Worm (Caenorhabditis elegans) whole organism, L4 larva: ENCODE data around the gene K01A12.2.
A peak's percentile ranks its signal among the peaks of the same experiment; 100 is the strongest.
"Not testable (repeated sequence)": the region's sequence is repeated elsewhere in the genome, so short reads cannot be mapped to it uniquely, and the experiment has no call there.

Source experiments
- D1046.2 ChIP-seq: fragments of 200-800 bp; sonication (Bioruptor generic); IDR thresholded peaks from 2 replicates; pipeline ENCODE4 v1.3.6; 2022; ENCODE audit warnings: missing genetic modification characterization, missing compliant biosample characterization
- F44E2.7 ChIP-seq: fragments of 200-800 bp; sonication (Bioruptor generic); IDR thresholded peaks from 2 replicates; pipeline ENCODE4 v2.1.2; 2022; ENCODE audit warnings: missing genetic modification characterization, missing compliant biosample characterization
- R02D3.7 ChIP-seq: fragments of 150-350 bp; sonication (generic microtip); optimal IDR thresholded peaks from 3 replicates; lab custom pipeline; 2014; ENCODE audit warnings: missing biosample characterization, missing genetic modification characterization
- Y48G9A.11 ChIP-seq: fragments of 200-800 bp; sonication (Bioruptor generic); IDR thresholded peaks from 2 replicates; pipeline ENCODE4 v1.3.6; 2022; ENCODE audit warnings: missing genetic modification reagents, missing genetic modification characterization, missing compliant biosample characterization
- ZK337.2 ChIP-seq: fragments of 200-800 bp; sonication (Bioruptor generic); IDR thresholded peaks from 2 replicates; pipeline ENCODE4 v1.3.6; 2022; ENCODE audit warnings: missing genetic modification reagents, missing genetic modification characterization, missing compliant biosample characterization
- ZK546.5 ChIP-seq, 2 experiments: sonication (generic microtip); optimal IDR thresholded peaks; 2 replicates each; lab custom pipeline; 2017; ENCODE audit warnings: missing biosample characterization in 2 of 2, missing genetic modification characterization in 2 of 2
- aha-1 ChIP-seq: fragments of 150-350 bp; peaks from one replicate; lab custom pipeline; 2014; ENCODE audit warnings: missing biosample characterization, missing genetic modification characterization
- aly-2 ChIP-seq: sonication (generic microtip); optimal IDR thresholded peaks from 2 replicates; lab custom pipeline; 2018; ENCODE audit warnings: missing biosample characterization, missing genetic modification characterization
- ceh-28 ChIP-seq: fragments of 150-350 bp; optimal IDR thresholded peaks from 2 replicates; lab custom pipeline; 2014; ENCODE audit warnings: missing biosample characterization, missing genetic modification reagents, missing genetic modification characterization
- ces-1 ChIP-seq: fragments of 150-350 bp; sonication (generic microtip); optimal IDR thresholded peaks from 4 replicates; lab custom pipeline; 2014; ENCODE audit warnings: missing biosample characterization, missing genetic modification reagents, missing genetic modification characterization
- cey-2 ChIP-seq: sonication (generic microtip); optimal IDR thresholded peaks from 3 replicates; lab custom pipeline; 2017; ENCODE audit warnings: missing genetic modification characterization, mild to moderate bottlenecking, missing compliant biosample characterization, antibody characterized with exemption, borderline replicate concordance; ENCODE audit not compliant: insufficient read depth
- daf-19 ChIP-seq: fragments of 200-800 bp; sonication (Bioruptor generic); conservative IDR thresholded peaks from 2 replicates; pipeline ENCODE4 v1.3.6; 2022; ENCODE audit warnings: missing genetic modification characterization, missing compliant biosample characterization
- dmd-8 ChIP-seq: fragments of 200-800 bp; sonication (Bioruptor generic); IDR thresholded peaks from 2 replicates; pipeline ENCODE4 v1.3.6; 2022; ENCODE audit warnings: missing genetic modification characterization, missing compliant biosample characterization
- dpl-1 ChIP-seq: fragments of 150-350 bp; optimal IDR thresholded peaks from 2 replicates; lab custom pipeline; 2014; ENCODE audit warnings: missing biosample characterization, missing genetic modification reagents, missing genetic modification characterization
- duxl-1 ChIP-seq: sonication (generic microtip); optimal IDR thresholded peaks from 2 replicates; lab custom pipeline; 2016; ENCODE audit warnings: mild to moderate bottlenecking, missing genetic modification characterization, moderate library complexity, missing compliant biosample characterization; ENCODE audit not compliant: poor library complexity
- egl-27 ChIP-seq: sonication (generic microtip); optimal IDR thresholded peaks from 3 replicates; lab custom pipeline; 2017; ENCODE audit warnings: missing biosample characterization, missing genetic modification reagents, missing genetic modification characterization
- egl-43 ChIP-seq: fragments of 200-800 bp; sonication (Bioruptor generic); IDR thresholded peaks from 2 replicates; pipeline ENCODE4 v1.3.6; 2022; ENCODE audit warnings: missing genetic modification reagents, missing genetic modification characterization, missing compliant biosample characterization
- hif-1 ChIP-seq, 2 experiments: sonication (generic microtip); optimal IDR thresholded peaks; 2 replicates each; lab custom pipeline; 2016 to 2017; ENCODE audit warnings: missing compliant biosample characterization in 2 of 2, missing genetic modification characterization in 2 of 2, missing genetic modification reagents in 2 of 2, missing genotype in 2 of 2, mild to moderate bottlenecking in 1 of 2
- hlh-11 ChIP-seq: fragments of 200-800 bp; sonication (Bioruptor generic); optimal IDR thresholded peaks from 2 replicates; lab custom pipeline; 2018; ENCODE audit warnings: mild to moderate bottlenecking, missing genetic modification characterization, missing compliant biosample characterization
- lin-29 ChIP-seq: fragments of 200-800 bp; sonication (Bioruptor generic); IDR thresholded peaks from 2 replicates; pipeline ENCODE4 v1.3.6; 2022; ENCODE audit warnings: missing genetic modification reagents, missing genetic modification characterization, missing compliant biosample characterization
- lin-38 ChIP-seq: fragments of 200-800 bp; sonication (Bioruptor generic); IDR thresholded peaks from 2 replicates; pipeline ENCODE4 v1.3.6; 2022; ENCODE audit warnings: missing genetic modification reagents, missing genetic modification characterization, missing compliant biosample characterization
- lin-39 ChIP-seq: fragments of 150-350 bp; optimal IDR thresholded peaks from 2 replicates; lab custom pipeline; 2014; ENCODE audit warnings: missing biosample characterization, missing genetic modification reagents, missing genetic modification characterization
- lir-3 ChIP-seq: sonication (generic microtip); optimal IDR thresholded peaks from 2 replicates; lab custom pipeline; 2016; ENCODE audit warnings: mild to moderate bottlenecking, missing genetic modification characterization, missing compliant biosample characterization
- madf-9 ChIP-seq: fragments of 200-800 bp; sonication (Bioruptor generic); conservative IDR thresholded peaks from 2 replicates; pipeline ENCODE4 v1.3.6; 2022; ENCODE audit warnings: missing genetic modification reagents, missing genetic modification characterization, missing compliant biosample characterization
- mes-2 ChIP-seq: sonication (generic microtip); optimal IDR thresholded peaks from 2 replicates; lab custom pipeline; 2016; ENCODE audit warnings: missing genotype, mild to moderate bottlenecking, missing genetic modification characterization, missing compliant biosample characterization; ENCODE audit not compliant: poor library complexity, severe bottlenecking
- mxl-2 ChIP-seq: fragments of 200-800 bp; sonication (Bioruptor generic); conservative IDR thresholded peaks from 2 replicates; pipeline ENCODE4 v1.3.6; 2022; ENCODE audit warnings: missing genetic modification reagents, missing genetic modification characterization, missing compliant biosample characterization
- nhr-11 ChIP-seq: fragments of 150-350 bp; optimal IDR thresholded peaks from 2 replicates; lab custom pipeline; 2014; ENCODE audit warnings: missing biosample characterization, missing genetic modification characterization
- nhr-237 ChIP-seq: sonication (generic microtip); optimal IDR thresholded peaks from 2 replicates; lab custom pipeline; 2017; ENCODE audit warnings: missing biosample characterization, missing genetic modification characterization
- nhr-25 ChIP-seq: sonication (generic microtip); optimal IDR thresholded peaks from 2 replicates; lab custom pipeline; 2017; ENCODE audit warnings: missing genetic modification characterization, mild to moderate bottlenecking, missing compliant biosample characterization, antibody characterized with exemption, moderate library complexity, borderline replicate concordance; ENCODE audit not compliant: insufficient read depth
- nhr-42 ChIP-seq: fragments of 200-800 bp; sonication (Bioruptor generic); IDR thresholded peaks from 2 replicates; pipeline ENCODE4 v1.3.6; 2022; ENCODE audit warnings: missing genetic modification characterization, missing compliant biosample characterization
- nhr-77 ChIP-seq: fragments of 150-350 bp; optimal IDR thresholded peaks from 2 replicates; lab custom pipeline; 2014; ENCODE audit warnings: missing biosample characterization, missing genetic modification characterization
- pha-4 ChIP-seq, 2 experiments: fragments of 150-350 bp in 1 of 2; fragments of 200-800 bp in 1 of 2; sonication (Bioruptor generic) in 1 of 2; IDR thresholded peaks in 1 of 2; optimal IDR thresholded peaks in 1 of 2; 2 replicates each; pipeline versions ENCODE4 v1.3.6 to Lab custom; 2014 to 2022; ENCODE audit warnings: missing genetic modification characterization in 2 of 2, missing genetic modification reagents in 2 of 2, missing biosample characterization in 1 of 2, missing compliant biosample characterization in 1 of 2
- php-3 ChIP-seq: fragments of 200-800 bp; sonication (Bioruptor generic); IDR thresholded peaks from 2 replicates; pipeline ENCODE4 v1.3.6; 2022; ENCODE audit warnings: missing genetic modification reagents, missing genetic modification characterization, missing compliant biosample characterization
- pqm-1 ChIP-seq: sonication (generic microtip); optimal IDR thresholded peaks from 2 replicates; lab custom pipeline; 2017; ENCODE audit warnings: missing biosample characterization, missing genetic modification characterization
- rbr-2 ChIP-seq: sonication (generic microtip); optimal IDR thresholded peaks from 2 replicates; lab custom pipeline; 2016; ENCODE audit warnings: missing genotype, missing genetic modification characterization, missing compliant biosample characterization
- tag-97 ChIP-seq: fragments of 200-800 bp; sonication (Bioruptor generic); IDR thresholded peaks from 2 replicates; pipeline ENCODE4 v1.3.6; 2022; ENCODE audit warnings: missing genetic modification characterization, missing compliant biosample characterization
- unc-130 ChIP-seq: sonication (generic microtip); optimal IDR thresholded peaks from 2 replicates; lab custom pipeline; 2016; ENCODE audit warnings: missing genetic modification reagents, missing genetic modification characterization, missing compliant biosample characterization
- unc-62 ChIP-seq, 3 experiments: fragments of 150-350 bp in 1 of 3; sonication (generic microtip); optimal IDR thresholded peaks in 2 of 3; peaks in 1 of 3; 1 replicate in 1 of 3; 2 replicates in 2 of 3; lab custom pipeline; 2014 to 2017; ENCODE audit warnings: missing biosample characterization in 3 of 3, missing genetic modification characterization in 3 of 3, missing genetic modification reagents in 3 of 3, missing genotype in 1 of 3
- zag-1 ChIP-seq: fragments of 150-350 bp; optimal IDR thresholded peaks from 2 replicates; lab custom pipeline; 2014; ENCODE audit warnings: missing biosample characterization, missing genetic modification characterization
- ztf-11 ChIP-seq: fragments of 150-350 bp; optimal IDR thresholded peaks from 2 replicates; lab custom pipeline; 2014; ENCODE audit warnings: missing biosample characterization, missing genetic modification characterization
- ztf-7 ChIP-seq: fragments of 150-350 bp; optimal IDR thresholded peaks from 2 replicates; lab custom pipeline; 2014; ENCODE audit warnings: missing biosample characterization, missing genetic modification characterization

K01A12.2 gene

ce11 chrX:8608756-8609155 is 4.4 kb upstream of the K01A12.2 start (continued):
- TF ChIP-seq F44E2.7 (no peak), ztf-11 (tag; lab: Kevin White, UChicago) (no peak), dmd-8 (GFP tag; lab: Robert Waterston, UW) (peak; percentile 74; the same call in 1 of the 2 replicates), ZK337.2 (GFP tag; lab: Robert Waterston, UW) (peak; percentile 67; the same call in 1 of the 2 replicates)

- not testable (repeated sequence) for TF ChIP-seq duxl-1 (tag; lab: Kevin White, UChicago); nhr-25; aly-2 (tag; lab: Kevin White, UChicago)
Observed at ce11 chrX:8610606-8611005, 2.5 kb upstream of the K01A12.2 start, which contains the start of gene K01A12.4. K01A12.4 (plus strand) TSS chrX:8610906.

- TF ChIP-seq aha-1 (peak; percentile 12), nhr-77 (tag; lab: Kevin White, UChicago) (no peak), nhr-11 (tag; lab: Kevin White, UChicago) (peak; percentile 26), unc-62 (GFP tag; optimal IDR thresholded peaks at IDR 0.05 in 1 of 2; lab: Kevin White, UChicago) (peak in 1 of 2 experiments; percentile 58), unc-62 (tag; optimal IDR thresholded peaks at IDR 0.05; lab: Kevin White, UChicago) (no peak)
Observed at ce11 chrX:8612278-8612677, 875 bp upstream of the K01A12.2 start.

- 0 out of 2 replicates have a peak, but pooled peaks have one; percentile 7 for TF ChIP-seq mxl-2 (GFP tag; lab: Robert Waterston, UW)
- TF ChIP-seq nhr-25, result no peak
- TF ChIP-seq nhr-77 (tag; lab: Kevin White, UChicago), result peak; percentile 14
- peak; percentile 3 for TF ChIP-seq dpl-1 (GFP tag; lab: Kevin White, UChicago)
- no peak for TF ChIP-seq R02D3.7
- no peak for TF ChIP-seq pqm-1 (tag; lab: Kevin White, UChicago)
- no peak for TF ChIP-seq lin-29 (GFP tag; lab: Robert Waterston, UW)
- TF ChIP-seq cey-2 (tag; lab: Kevin White, UChicago), result no peak
- TF ChIP-seq ces-1, result no peak
- TF ChIP-seq rbr-2, result peak; percentile 56
- TF ChIP-seq lir-3 (tag; lab: Kevin White, UChicago), result peak; percentile 55
- TF ChIP-seq egl-27 (tag; lab: Kevin White, UChicago), result no peak
- TF ChIP-seq tag-97, result no peak
- no peak for TF ChIP-seq zag-1
- TF ChIP-seq hlh-11 (tag; lab: Kevin White, UChicago), result peak; percentile 44
- peak; percentile 99 for TF ChIP-seq aha-1
- no peak for TF ChIP-seq ceh-28 (tag; lab: Kevin White, UChicago)
- TF ChIP-seq D1046.2 (GFP tag; lab: Robert Waterston, UW), result peak; percentile 59; the same call in 1 of the 2 replicates
- peak; percentile 15 for TF ChIP-seq ztf-7
- TF ChIP-seq php-3 (GFP tag; lab: Robert Waterston, UW), result 0 out of 2 replicates have a peak, but pooled peaks have one; percentile 35
- peak; percentile 79 for TF ChIP-seq lin-38 (GFP tag; lab: Robert Waterston, UW)
- 0 out of 2 replicates have a peak, but pooled peaks have one; percentile 11 for TF ChIP-seq nhr-42 (GFP tag; lab: Robert Waterston, UW)
- TF ChIP-seq pha-4 (GFP tag; IDR thresholded peaks at IDR 0.05; lab: Robert Waterston, UW), result peak; percentile 79
- no peak for TF ChIP-seq pha-4 (tag; optimal IDR thresholded peaks at IDR 0.05; lab: Kevin White, UChicago)
- TF ChIP-seq hif-1 (tag; optimal IDR thresholded peaks at IDR 0.05; lab: Kevin White, UChicago), result no peak
- peak; percentile 52 for TF ChIP-seq madf-9 (GFP tag; lab: Robert Waterston, UW)
- no peak for TF ChIP-seq mes-2 (tag; lab: Kevin White, UChicago)
- no peak for TF ChIP-seq lin-39 (tag; lab: Kevin White, UChicago)
- no peak for TF ChIP-seq Y48G9A.11 (GFP tag; lab: Robert Waterston, UW)
- peak; percentile 72; the same call in 1 of the 2 replicates for TF ChIP-seq daf-19 (GFP tag; lab: Robert Waterston, UW)
- TF ChIP-seq nhr-237 (tag; lab: Kevin White, UChicago), result no peak
- TF ChIP-seq ZK546.5 (tag; optimal IDR thresholded peaks at IDR 0.05; lab: Kevin White, UChicago), result no peak
- no peak for TF ChIP-seq nhr-11 (tag; lab: Kevin White, UChicago)
- TF ChIP-seq dmd-8 (GFP tag; lab: Robert Waterston, UW), result peak; percentile 60; the same call in 1 of the 2 replicates
- TF ChIP-seq unc-130 (GFP tag; lab: Kevin White, UChicago), result peak; percentile 2
- peak; percentile 89 for TF ChIP-seq egl-43 (GFP tag; lab: Robert Waterston, UW)
Observed at ce11 chrX:8623840-8624591, 10.9 kb downstream of the K01A12.2 start.
